Worm (Caenorhabditis elegans) whole organism, L4 larva: ENCODE results near the gene ugt-52.
A peak's percentile ranks its signal among the peaks of the same experiment; 100 is the strongest.
"Not testable (repeated sequence)": the region's sequence is repeated elsewhere in the genome, so short reads cannot be mapped to it uniquely, and the experiment has no call there.

Experiments
- D1046.2 ChIP-seq: fragments of 200-800 bp; sonication (Bioruptor generic); IDR thresholded peaks from 2 replicates; pipeline ENCODE4 v1.3.6; 2022; ENCODE audit warnings: missing genetic modification characterization, missing compliant biosample characterization
- T20F7.1 ChIP-seq: fragments of 200-800 bp; sonication (Bioruptor generic); optimal IDR thresholded peaks from 2 replicates; lab custom pipeline; 2018; ENCODE audit warnings: mild to moderate bottlenecking, missing genetic modification characterization, missing compliant biosample characterization
- T26A8.4 ChIP-seq: fragments of 200-800 bp; sonication (Bioruptor generic); IDR thresholded peaks from 2 replicates; pipeline ENCODE4 v1.3.6; 2022; ENCODE audit warnings: missing genetic modification characterization, missing compliant biosample characterization
- Y48G9A.11 ChIP-seq: fragments of 200-800 bp; sonication (Bioruptor generic); IDR thresholded peaks from 2 replicates; pipeline ENCODE4 v1.3.6; 2022; ENCODE audit warnings: missing genetic modification reagents, missing genetic modification characterization, missing compliant biosample characterization
- aha-1 ChIP-seq: fragments of 150-350 bp; peaks from one replicate; lab custom pipeline; 2014; ENCODE audit warnings: missing biosample characterization, missing genetic modification characterization
- arid-1 ChIP-seq: fragments of 200-800 bp; sonication (Bioruptor generic); conservative IDR thresholded peaks from 2 replicates; pipeline ENCODE4 v1.3.6; 2022; ENCODE audit warnings: missing genetic modification reagents, missing genetic modification characterization, missing compliant biosample characterization
- ceh-20 ChIP-seq: fragments of 200-800 bp; sonication (Bioruptor generic); IDR thresholded peaks from 2 replicates; pipeline ENCODE4 v1.3.6; 2022; ENCODE audit warnings: missing genetic modification reagents, missing genetic modification characterization, missing compliant biosample characterization
- ceh-28 ChIP-seq: fragments of 150-350 bp; optimal IDR thresholded peaks from 2 replicates; lab custom pipeline; 2014; ENCODE audit warnings: missing biosample characterization, missing genetic modification reagents, missing genetic modification characterization
- ceh-44 ChIP-seq: fragments of 200-800 bp; sonication (Bioruptor generic); IDR thresholded peaks from 2 replicates; pipeline ENCODE4 v1.3.6; 2022; ENCODE audit warnings: missing genetic modification reagents, missing genetic modification characterization, missing compliant biosample characterization
- ceh-82 ChIP-seq: sonication (generic microtip); optimal IDR thresholded peaks from 2 replicates; lab custom pipeline; 2017; ENCODE audit warnings: missing biosample characterization, missing genetic modification characterization
- ces-1 ChIP-seq: fragments of 150-350 bp; sonication (generic microtip); optimal IDR thresholded peaks from 4 replicates; lab custom pipeline; 2014; ENCODE audit warnings: missing biosample characterization, missing genetic modification reagents, missing genetic modification characterization
- dmd-6 ChIP-seq: fragments of 200-800 bp; sonication (Bioruptor generic); IDR thresholded peaks from 2 replicates; pipeline ENCODE4 v1.3.6; 2022; ENCODE audit warnings: missing genetic modification reagents, missing genetic modification characterization, missing compliant biosample characterization
- egl-43 ChIP-seq: fragments of 200-800 bp; sonication (Bioruptor generic); IDR thresholded peaks from 2 replicates; pipeline ENCODE4 v1.3.6; 2022; ENCODE audit warnings: missing genetic modification reagents, missing genetic modification characterization, missing compliant biosample characterization
- fos-1 ChIP-seq: fragments of 150-350 bp; optimal IDR thresholded peaks from 2 replicates; lab custom pipeline; 2014; ENCODE audit warnings: missing biosample characterization, missing genetic modification characterization
- hlh-11 ChIP-seq: fragments of 200-800 bp; sonication (Bioruptor generic); optimal IDR thresholded peaks from 2 replicates; lab custom pipeline; 2018; ENCODE audit warnings: mild to moderate bottlenecking, missing genetic modification characterization, missing compliant biosample characterization
- hmg-1.1 ChIP-seq: fragments of 200-800 bp; sonication (Bioruptor generic); IDR thresholded peaks from 2 replicates; pipeline ENCODE4 v1.3.6; 2022; ENCODE audit warnings: missing genetic modification reagents, missing genetic modification characterization, missing compliant biosample characterization
- lin-38 ChIP-seq: fragments of 200-800 bp; sonication (Bioruptor generic); IDR thresholded peaks from 2 replicates; pipeline ENCODE4 v1.3.6; 2022; ENCODE audit warnings: missing genetic modification reagents, missing genetic modification characterization, missing compliant biosample characterization
- madf-5 ChIP-seq, 2 experiments: fragments of 200-800 bp; sonication (Bioruptor generic); IDR thresholded peaks; 2 replicates each; pipeline ENCODE4 v1.3.6; 2022; ENCODE audit warnings: missing compliant biosample characterization in 2 of 2, missing genetic modification characterization in 2 of 2
- madf-9 ChIP-seq: fragments of 200-800 bp; sonication (Bioruptor generic); conservative IDR thresholded peaks from 2 replicates; pipeline ENCODE4 v1.3.6; 2022; ENCODE audit warnings: missing genetic modification reagents, missing genetic modification characterization, missing compliant biosample characterization
- mdt-29 ChIP-seq: fragments of 200-800 bp; sonication (Bioruptor generic); IDR thresholded peaks from 2 replicates; pipeline ENCODE4 v1.3.6; 2022; ENCODE audit warnings: missing genetic modification reagents, missing genetic modification characterization, missing compliant biosample characterization
- mes-2 ChIP-seq: sonication (generic microtip); optimal IDR thresholded peaks from 2 replicates; lab custom pipeline; 2016; ENCODE audit warnings: missing genotype, mild to moderate bottlenecking, missing genetic modification characterization, missing compliant biosample characterization; ENCODE audit not compliant: poor library complexity, severe bottlenecking
- nhr-102 ChIP-seq: sonication (generic microtip); optimal IDR thresholded peaks from 2 replicates; lab custom pipeline; 2016; ENCODE audit warnings: mild to moderate bottlenecking, missing genetic modification characterization, moderate library complexity, missing compliant biosample characterization
- nhr-6 ChIP-seq: fragments of 150-350 bp; optimal IDR thresholded peaks from 2 replicates; lab custom pipeline; 2014; ENCODE audit warnings: missing biosample characterization, missing genetic modification characterization
- nhr-76 ChIP-seq: fragments of 150-350 bp; optimal IDR thresholded peaks from 2 replicates; lab custom pipeline; 2014; ENCODE audit warnings: missing biosample characterization, missing genetic modification characterization
- pha-4 ChIP-seq, 2 experiments: fragments of 150-350 bp in 1 of 2; fragments of 200-800 bp in 1 of 2; sonication (Bioruptor generic) in 1 of 2; IDR thresholded peaks in 1 of 2; optimal IDR thresholded peaks in 1 of 2; 2 replicates each; pipeline versions ENCODE4 v1.3.6 to Lab custom; 2014 to 2022; ENCODE audit warnings: missing genetic modification characterization in 2 of 2, missing genetic modification reagents in 2 of 2, missing biosample characterization in 1 of 2, missing compliant biosample characterization in 1 of 2
- php-3 ChIP-seq: fragments of 200-800 bp; sonication (Bioruptor generic); IDR thresholded peaks from 2 replicates; pipeline ENCODE4 v1.3.6; 2022; ENCODE audit warnings: missing genetic modification reagents, missing genetic modification characterization, missing compliant biosample characterization
- rbr-2 ChIP-seq: sonication (generic microtip); optimal IDR thresholded peaks from 2 replicates; lab custom pipeline; 2016; ENCODE audit warnings: missing genotype, missing genetic modification characterization, missing compliant biosample characterization
- set-16 ChIP-seq: fragments of 200-800 bp; sonication (Bioruptor generic); IDR thresholded peaks from 2 replicates; pipeline ENCODE4 v1.3.6; 2022; ENCODE audit warnings: missing genetic modification reagents, missing genetic modification characterization, missing compliant biosample characterization
- skn-1 ChIP-seq: fragments of 150-350 bp; optimal IDR thresholded peaks from 2 replicates; lab custom pipeline; 2014; ENCODE audit warnings: missing biosample characterization, missing genetic modification characterization
- spr-3 ChIP-seq: fragments of 200-800 bp; sonication (Bioruptor generic); optimal IDR thresholded peaks from 2 replicates; lab custom pipeline; 2018; ENCODE audit warnings: mild to moderate bottlenecking, missing genetic modification characterization, missing compliant biosample characterization
- unc-130 ChIP-seq: sonication (generic microtip); optimal IDR thresholded peaks from 2 replicates; lab custom pipeline; 2016; ENCODE audit warnings: missing genetic modification reagents, missing genetic modification characterization, missing compliant biosample characterization
- unc-62 ChIP-seq, 3 experiments: fragments of 150-350 bp in 1 of 3; sonication (generic microtip); optimal IDR thresholded peaks in 2 of 3; peaks in 1 of 3; 1 replicate in 1 of 3; 2 replicates in 2 of 3; lab custom pipeline; 2014 to 2017; ENCODE audit warnings: missing biosample characterization in 3 of 3, missing genetic modification characterization in 3 of 3, missing genetic modification reagents in 3 of 3, missing genotype in 1 of 3
- vab-7 ChIP-seq: fragments of 200-800 bp; sonication (Bioruptor generic); IDR thresholded peaks from 2 replicates; pipeline ENCODE4 v1.3.6; 2022; ENCODE audit warnings: missing genetic modification reagents, missing genetic modification characterization, missing compliant biosample characterization
- zip-11 ChIP-seq: fragments of 200-800 bp; sonication (Bioruptor generic); IDR thresholded peaks from 2 replicates; pipeline ENCODE4 v1.3.6; 2022; ENCODE audit warnings: missing genetic modification characterization, missing compliant biosample characterization

Gene ugt-52

ce11 chrIV:804802-805201 lies 26.2 kb downstream of the ugt-52 start, which contains the start of gene Y55F3BL.4:
Gene Y55F3BL.4 (plus strand): TSS chrIV:805102.
- TF ChIP-seq ces-1 (GFP tag; lab: Kevin White, UChicago) (no peak), unc-62 (GFP tag; optimal IDR thresholded peaks at IDR 0.05 in 1 of 2; lab: Kevin White, UChicago) (peak in 1 of 2 experiments; percentile 36), unc-62 (tag; optimal IDR thresholded peaks at IDR 0.05; lab: Kevin White, UChicago) (no peak), nhr-6 (tag; lab: Kevin White, UChicago) (no peak), ceh-44 (GFP tag; lab: Robert Waterston, UW) (no peak), D1046.2 (GFP tag; lab: Robert Waterston, UW) (no peak), fos-1 (tag; lab: Kevin White, UChicago) (no peak), spr-3 (no peak)

- TF ChIP-seq nhr-76 (tag; lab: Kevin White, UChicago) (no peak), php-3 (GFP tag; lab: Robert Waterston, UW) (no peak), ceh-28 (tag; lab: Kevin White, UChicago) (peak; percentile 89), unc-62 (GFP tag; optimal IDR thresholded peaks at IDR 0.05 in 1 of 2; lab: Kevin White, UChicago) (peak in 1 of 2 experiments; percentile 82), unc-62 (tag; optimal IDR thresholded peaks at IDR 0.05; lab: Kevin White, UChicago) (no peak), ces-1 (GFP tag; lab: Kevin White, UChicago) (no peak), aha-1 (no peak), zip-11 (GFP tag; lab: Robert Waterston, UW) (no peak), skn-1 (tag; lab: Kevin White, UChicago) (no peak)
Measured at ce11 chrIV:805693-806092, 27.1 kb downstream of the ugt-52 start.

- TF ChIP-seq Y48G9A.11 (GFP tag; lab: Robert Waterston, UW) = peak; percentile 96
- TF ChIP-seq nhr-102 (tag; lab: Kevin White, UChicago) = no peak
- no peak for TF ChIP-seq zip-11 (GFP tag; lab: Robert Waterston, UW)
- no peak for TF ChIP-seq madf-5 (GFP tag; IDR thresholded peaks at IDR 0.05; lab: Robert Waterston, UW)
- peak; percentile 17; the same call in 1 of the 2 replicates for TF ChIP-seq lin-38 (GFP tag; lab: Robert Waterston, UW)
- peak; percentile 21 for TF ChIP-seq T20F7.1 (GFP tag; lab: Kevin White, UChicago)
- TF ChIP-seq ceh-82 (tag; lab: Kevin White, UChicago) = no peak
Measured at ce11 chrIV:807027-807516, 28.5 kb downstream of the ugt-52 start, which contains the start of gene Y55F3BL.6. Gene Y55F3BL.6 (minus strand): TSS chrIV:807077.

- TF ChIP-seq madf-9 (GFP tag; lab: Robert Waterston, UW) (0 out of 2 replicates have a peak, but pooled peaks have one; percentile 40), hlh-11 (tag; lab: Kevin White, UChicago) (peak; percentile 8), unc-130 (GFP tag; lab: Kevin White, UChicago) (peak; percentile 0), egl-43 (GFP tag; lab: Robert Waterston, UW) (peak; percentile 63), mes-2 (tag; lab: Kevin White, UChicago) (peak; percentile 84), lin-38 (GFP tag; lab: Robert Waterston, UW) (peak; percentile 88), arid-1 (GFP tag; lab: Robert Waterston, UW) (peak; percentile 58; the same call in 1 of the 2 replicates), mdt-29 (0 out of 2 replicates have a peak, but pooled peaks have one; percentile 42), vab-7 (peak; percentile 42; the same call in 1 of the 2 replicates), rbr-2 (tag; lab: Kevin White, UChicago) (peak; percentile 3), pha-4 (GFP tag; IDR thresholded peaks at IDR 0.05; lab: Robert Waterston, UW) (peak; percentile 37; the same call in 1 of the 2 replicates), hmg-1.1 (GFP tag; lab: Robert Waterston, UW) (peak; percentile 85), dmd-6 (GFP tag; lab: Robert Waterston, UW) (peak; percentile 61), T26A8.4 (GFP tag; lab: Robert Waterston, UW) (peak; percentile 64; the same call in 1 of the 2 replicates), ceh-20 (0 out of 2 replicates have a peak, but pooled peaks have one; percentile 15), Y48G9A.11 (GFP tag; lab: Robert Waterston, UW) (peak; percentile 32; the same call in 1 of the 2 replicates), set-16 (GFP tag; lab: Robert Waterston, UW) (peak; percentile 76)
- TF ChIP-seq pha-4 (tag; optimal IDR thresholded peaks at IDR 0.05; lab: Kevin White, UChicago) = not testable (repeated sequence)
Measured at ce11 chrIV:813341-813740, 34.8 kb downstream of the ugt-52 start.
